Fruit fly (Drosophila melanogaster): ENCODE data around the gene CG13992.
A peak's percentile ranks its signal among the peaks of the same experiment; 100 is the strongest.

CG13992 gene

DNA sequence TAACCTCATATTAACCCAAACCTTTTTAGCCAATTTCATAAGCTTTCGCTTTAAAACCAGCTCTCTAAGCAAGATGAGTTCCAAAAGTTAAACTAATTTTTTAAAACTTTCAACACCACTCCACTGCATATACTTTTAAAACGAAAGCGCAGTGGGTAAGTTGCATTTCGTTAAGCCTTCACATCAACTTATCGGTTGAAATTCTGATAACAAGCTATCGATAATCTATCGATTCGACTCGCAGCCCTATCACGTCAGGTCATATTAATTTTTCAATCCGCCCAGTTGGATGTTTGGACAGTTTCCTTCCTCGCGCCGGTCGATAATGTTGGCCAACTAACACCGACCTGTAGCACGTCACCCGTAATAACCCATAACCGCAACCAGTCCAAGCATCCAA lies 18.5 kb upstream of the CG13992 start, which contains the start of gene ifc (continued):
- TF ChIP-seq CG13894 (tag; optimal IDR thresholded peaks at IDR 0.05) = peak; percentile 89
- peak; percentile 20 for TF ChIP-seq schlank (tag; optimal IDR thresholded peaks at IDR 0.05)
- TF ChIP-seq Max (GFP tag; optimal IDR thresholded peaks at IDR 0.05) = peak; percentile 50
- peak; percentile 22 for TF ChIP-seq slou (GFP tag; optimal IDR thresholded peaks at IDR 0.05)
- peak; percentile 39 for TF ChIP-seq Sin3A (optimal IDR thresholded peaks at IDR 0.05)
- TF ChIP-seq CG7928 (GFP tag; optimal IDR thresholded peaks at IDR 0.05) = peak; percentile 98
- TF ChIP-seq CG8089 (GFP tag; optimal IDR thresholded peaks at IDR 0.05) = peak; percentile 53
- no peak for TF ChIP-seq eve (GFP tag; optimal IDR thresholded peaks at IDR 0.05)
- peak; percentile 65 for TF ChIP-seq HLH54F (GFP tag; optimal IDR thresholded peaks at IDR 0.05)
- TF ChIP-seq MESR4 (GFP tag; optimal IDR thresholded peaks at IDR 0.05) = peak; percentile 85
- no peak for TF ChIP-seq CG8281 (tag; optimal IDR thresholded peaks at IDR 0.05)
- peak; percentile 32 for TF ChIP-seq Side (GFP tag; optimal IDR thresholded peaks at IDR 0.05)
- TF ChIP-seq CG4617 (GFP tag; optimal IDR thresholded peaks at IDR 0.05; ENCODE audit: borderline replicate concordance) = peak; percentile 61
- TF ChIP-seq kay (GFP tag; optimal IDR thresholded peaks at IDR 0.05) = peak; percentile 52
- TF ChIP-seq wek (GFP tag; optimal IDR thresholded peaks at IDR 0.05) = peak; percentile 30
- TF ChIP-seq Sox102F (GFP tag; optimal IDR thresholded peaks at IDR 0.05) = no peak
- peak; percentile 15 for TF ChIP-seq gsb-n (tag; optimal IDR thresholded peaks at IDR 0.05)
- TF ChIP-seq CG12219 (GFP tag; optimal IDR thresholded peaks at IDR 0.05) = peak; percentile 5
- peak; percentile 95 for TF ChIP-seq CG17802 (tag; optimal IDR thresholded peaks at IDR 0.05)
- peak; percentile 82 for TF ChIP-seq HmgZ (tag; optimal IDR thresholded peaks at IDR 0.05)
- no peak for TF ChIP-seq Bgb (GFP tag; IDR thresholded peaks at IDR 0.05; ENCODE audit: partially characterized antibody)
- TF ChIP-seq CG18476 (GFP tag; optimal IDR thresholded peaks at IDR 0.05) = peak; percentile 76
- peak; percentile 64 for TF ChIP-seq CG2678 (tag; optimal IDR thresholded peaks at IDR 0.05)
- TF ChIP-seq Ets97D (GFP tag; optimal IDR thresholded peaks at IDR 0.05) = peak; percentile 91
- peak; percentile 91 for TF ChIP-seq CG1603 (tag; optimal IDR thresholded peaks at IDR 0.05)
- TF ChIP-seq MTF-1 (GFP tag; optimal IDR thresholded peaks at IDR 0.05; ENCODE audit: borderline replicate concordance) = no peak
- TF ChIP-seq ro (GFP tag; IDR thresholded peaks at IDR 0.05) = no peak
- peak; percentile 57 for TF ChIP-seq Chrac-16 (GFP tag; optimal IDR thresholded peaks at IDR 0.05)
- peak; percentile 8 for TF ChIP-seq zf30C (GFP tag; optimal IDR thresholded peaks at IDR 0.05)
- TF ChIP-seq Stat92E (GFP tag; optimal IDR thresholded peaks at IDR 0.05) = peak in 1 of 3 experiments; percentile 14
- TF ChIP-seq tna (GFP tag; IDR thresholded peaks at IDR 0.05; ENCODE audit: partially characterized antibody) = no peak
- peak; percentile 35 for TF ChIP-seq CG17385 (GFP tag; optimal IDR thresholded peaks at IDR 0.05)
- TF ChIP-seq esg (GFP tag; conservative IDR thresholded peaks at IDR 0.05) = no peak
- TF ChIP-seq run (tag; optimal IDR thresholded peaks at IDR 0.05) = peak; percentile 22
- TF ChIP-seq pfk (GFP tag; optimal IDR thresholded peaks at IDR 0.05) = peak; percentile 36
- TF ChIP-seq HLH4C (GFP tag; IDR thresholded peaks at IDR 0.05; ENCODE audit: partially characterized antibody) = no peak
- peak; percentile 68 to 72 for TF ChIP-seq Pdp1 (GFP tag; optimal IDR thresholded peaks at IDR 0.05)
- TF ChIP-seq Hr51 (GFP tag; optimal IDR thresholded peaks at IDR 0.05) = peak in 1 of 2 experiments; percentile 21
- TF ChIP-seq Nf-YC (tag; optimal IDR thresholded peaks at IDR 0.05) = peak; percentile 56
- peak; percentile 67 for TF ChIP-seq Xbp1 (GFP tag; optimal IDR thresholded peaks at IDR 0.05)
- TF ChIP-seq CG3995 (GFP tag; optimal IDR thresholded peaks at IDR 0.05) = peak; percentile 17
- peak; percentile 81 for TF ChIP-seq CG13624 (GFP tag; optimal IDR thresholded peaks at IDR 0.05)
- peak; percentile 61 for TF ChIP-seq Meics (GFP tag; optimal IDR thresholded peaks at IDR 0.05)
- TF ChIP-seq seq (GFP tag; IDR thresholded peaks at IDR 0.05) = no peak
- TF ChIP-seq CG33213 (GFP tag; optimal IDR thresholded peaks at IDR 0.05) = peak; percentile 84
- TF ChIP-seq lola (GFP tag; optimal IDR thresholded peaks at IDR 0.05) = peak in 2 of 3 experiments; percentile 29 to 99
- peak; percentile 71 for TF ChIP-seq jumu (GFP tag; optimal IDR thresholded peaks at IDR 0.05)
- TF ChIP-seq gro (GFP tag; optimal IDR thresholded peaks at IDR 0.05) = peak; percentile 67
- TF ChIP-seq grau (tag; optimal IDR thresholded peaks at IDR 0.05) = peak; percentile 69
- TF ChIP-seq Hr39 (optimal IDR thresholded peaks at IDR 0.05) = no peak
